Fruit fly (Drosophila melanogaster) whole organism, embryonic: ENCODE data around the gene CG42268.

Experiments
- Antp ChIP-seq: fragments of 200-800 bp; sonication (Bioruptor generic); optimal IDR thresholded peaks from 3 replicates; lab custom pipeline; 2016; ENCODE audit warnings: missing biosample characterization, missing genetic modification characterization
- Bdp1 ChIP-seq: fragments of 200-800 bp; sonication (Bioruptor generic); optimal IDR thresholded peaks from 3 replicates; lab custom pipeline; 2016; ENCODE audit warnings: missing biosample characterization, missing genetic modification characterization
- CG10654 ChIP-seq: fragments of 200-800 bp; sonication (Bioruptor generic); optimal IDR thresholded peaks from 2 replicates; lab custom pipeline; 2016; ENCODE audit warnings: missing biosample characterization, missing genetic modification characterization
- CG10979 ChIP-seq: fragments of 200-800 bp; sonication (Bioruptor generic); optimal IDR thresholded peaks from 2 replicates; lab custom pipeline; 2018; ENCODE audit warnings: missing biosample characterization, mild to moderate bottlenecking, missing genetic modification characterization, moderate library complexity
- CG11560 ChIP-seq: fragments of 200-800 bp; sonication (Bioruptor generic); IDR thresholded peaks from 3 replicates; pipeline ENCODE4 v1.3.6; 2022; ENCODE audit warnings: missing biosample characterization, missing genetic modification characterization
- CG12104 ChIP-seq: fragments of 200-800 bp; sonication (Bioruptor generic); optimal IDR thresholded peaks from 3 replicates; lab custom pipeline; 2016; ENCODE audit warnings: missing biosample characterization, missing genetic modification characterization
- CG13775 ChIP-seq: fragments of 200-800 bp; sonication (Bioruptor generic); optimal IDR thresholded peaks from 3 replicates; lab custom pipeline; 2017; ENCODE audit warnings: missing biosample characterization, mild to moderate bottlenecking, missing genetic modification characterization
- CG13894 ChIP-seq: fragments of 200-800 bp; sonication (Bioruptor generic); optimal IDR thresholded peaks from 3 replicates; lab custom pipeline; 2018; ENCODE audit warnings: missing biosample characterization, mild to moderate bottlenecking, missing genetic modification characterization, moderate library complexity
- CG14014 ChIP-seq: fragments of 200-800 bp; sonication (Bioruptor generic); IDR thresholded peaks from 2 replicates; pipeline ENCODE4 v1.3.6; 2022; ENCODE audit warnings: missing biosample characterization, missing genetic modification characterization
- CG14441 ChIP-seq: fragments of 200-800 bp; sonication (Bioruptor generic); IDR thresholded peaks from 2 replicates; pipeline ENCODE4 v1.3.6; 2022; ENCODE audit warnings: missing biosample characterization, missing genetic modification characterization
- CG1529 ChIP-seq: fragments of 200-800 bp; sonication (Bioruptor generic); optimal IDR thresholded peaks from 3 replicates; lab custom pipeline; 2018; ENCODE audit warnings: missing biosample characterization, missing genetic modification characterization
- CG15601 ChIP-seq: fragments of 200-800 bp; sonication (Bioruptor generic); optimal IDR thresholded peaks from 3 replicates; lab custom pipeline; 2019; ENCODE audit warnings: missing biosample characterization, mild to moderate bottlenecking, missing genetic modification characterization, moderate library complexity
- CG17829 ChIP-seq: fragments of 200-800 bp; optimal IDR thresholded peaks from 2 replicates; lab custom pipeline; 2019; ENCODE audit warnings: missing biosample characterization, mild to moderate bottlenecking, missing genetic modification characterization, moderate library complexity
- CG1832 ChIP-seq: fragments of 200-800 bp; sonication (Bioruptor generic); optimal IDR thresholded peaks from 2 replicates; lab custom pipeline; 2017; ENCODE audit warnings: missing biosample characterization, mild to moderate bottlenecking, missing genetic modification characterization, inconsistent platforms
- CG32772 ChIP-seq: fragments of 200-800 bp; sonication (Bioruptor generic); IDR thresholded peaks from 2 replicates; pipeline ENCODE4 v1.3.6; 2022; ENCODE audit warnings: missing biosample characterization, missing genetic modification characterization
- CG3995 ChIP-seq: fragments of 200-800 bp; sonication (Bioruptor generic); optimal IDR thresholded peaks from 3 replicates; lab custom pipeline; 2016; ENCODE audit warnings: missing biosample characterization, missing genetic modification characterization
- CG4730 ChIP-seq: fragments of 200-800 bp; sonication (Bioruptor generic); IDR thresholded peaks from 2 replicates; pipeline ENCODE4 v1.3.6; 2022; ENCODE audit warnings: missing biosample characterization, missing genetic modification characterization
- CG6272 ChIP-seq: fragments of 200-800 bp; sonication (Bioruptor generic); IDR thresholded peaks from 2 replicates; pipeline ENCODE4 v1.3.6; 2022; ENCODE audit warnings: missing biosample characterization, missing genetic modification characterization
- CG7372 ChIP-seq: fragments of 200-800 bp; sonication (Bioruptor generic); IDR thresholded peaks from 2 replicates; pipeline ENCODE4 v1.3.6; 2022; ENCODE audit warnings: missing biosample characterization, missing genetic modification characterization
- CG8359 ChIP-seq: fragments of 200-800 bp; sonication (Bioruptor generic); optimal IDR thresholded peaks from 2 replicates; lab custom pipeline; 2017; ENCODE audit warnings: missing biosample characterization, mild to moderate bottlenecking, missing genetic modification characterization, borderline replicate concordance
- CG8944 ChIP-seq: fragments of 200-800 bp; sonication (Bioruptor generic); optimal IDR thresholded peaks from 3 replicates; lab custom pipeline; 2016; ENCODE audit warnings: missing biosample characterization, missing genetic modification characterization
- CG9437 ChIP-seq: fragments of 200-800 bp; sonication (Bioruptor generic); optimal IDR thresholded peaks from 2 replicates; lab custom pipeline; 2018; ENCODE audit warnings: missing biosample characterization, mild to moderate bottlenecking, missing genetic modification characterization
- CG9817 ChIP-seq: fragments of 200-800 bp; sonication (Bioruptor generic); optimal IDR thresholded peaks from 2 replicates; lab custom pipeline; 2018; ENCODE audit warnings: missing biosample characterization, mild to moderate bottlenecking, missing genetic modification characterization, moderate library complexity
- CG9876 ChIP-seq: fragments of 200-800 bp; sonication (Bioruptor generic); optimal IDR thresholded peaks from 2 replicates; lab custom pipeline; 2016; ENCODE audit warnings: missing biosample characterization, missing genetic modification characterization
- HHEX ChIP-seq: fragments of 200-800 bp; sonication (Bioruptor generic); optimal IDR thresholded peaks from 3 replicates; lab custom pipeline; 2017; ENCODE audit warnings: missing biosample characterization, mild to moderate bottlenecking, missing genetic modification characterization, missing genetic modification reagents
- Jarid2 ChIP-seq: fragments of 200-800 bp; sonication (Bioruptor generic); optimal IDR thresholded peaks from 3 replicates; lab custom pipeline; 2017; ENCODE audit warnings: mild to moderate bottlenecking, missing biosample characterization, missing genetic modification reagents, missing genetic modification characterization
- Mad ChIP-seq: fragments of 200-800 bp; sonication (Bioruptor generic); optimal IDR thresholded peaks from 2 replicates; lab custom pipeline; 2016; ENCODE audit warnings: missing biosample characterization, missing genetic modification characterization
- NFAT ChIP-seq: fragments of 200-800 bp; sonication (Bioruptor generic); IDR thresholded peaks from 2 replicates; pipeline ENCODE4 v1.3.6; 2022; ENCODE audit warnings: missing biosample characterization, missing genetic modification characterization
- Optix ChIP-seq: fragments of 200-800 bp; sonication (Bioruptor generic); IDR thresholded peaks from 3 replicates; pipeline ENCODE4 v1.3.6; 2022; ENCODE audit warnings: missing biosample characterization, missing genetic modification characterization
- Sox102F ChIP-seq: fragments of 200-800 bp; sonication (Bioruptor generic); optimal IDR thresholded peaks from 2 replicates; lab custom pipeline; 2018; ENCODE audit warnings: missing biosample characterization, mild to moderate bottlenecking, missing genetic modification characterization, moderate library complexity
- Spps ChIP-seq: fragments of 200-800 bp; sonication (Bioruptor generic); optimal IDR thresholded peaks from 2 replicates; lab custom pipeline; 2018; ENCODE audit warnings: missing biosample characterization, mild to moderate bottlenecking, missing genetic modification characterization
- Vsx1 ChIP-seq: fragments of 200-800 bp; sonication (Bioruptor generic); optimal IDR thresholded peaks from 2 replicates; lab custom pipeline; 2017; ENCODE audit warnings: missing biosample characterization, mild to moderate bottlenecking, missing genetic modification characterization, missing genetic modification reagents
- ab ChIP-seq: fragments of 200-800 bp; sonication (Bioruptor generic); optimal IDR thresholded peaks from 2 replicates; lab custom pipeline; 2016; ENCODE audit warnings: missing biosample characterization, missing genetic modification characterization
- en ChIP-seq: fragments of 200-800 bp; sonication (Bioruptor generic); optimal IDR thresholded peaks from 2 replicates; lab custom pipeline; 2016; ENCODE audit warnings: missing biosample characterization, missing genetic modification characterization
- grn ChIP-seq: fragments of 200-800 bp; sonication (Bioruptor generic); optimal IDR thresholded peaks from 3 replicates; lab custom pipeline; 2017; ENCODE audit warnings: missing biosample characterization, missing genetic modification characterization
- gsb ChIP-seq: fragments of 200-800 bp; sonication (Bioruptor generic); IDR thresholded peaks from 2 replicates; pipeline ENCODE4 v1.3.6; 2022; ENCODE audit warnings: missing biosample characterization, missing genetic modification characterization
- insv ChIP-seq, 2 experiments: fragments of 200-800 bp; sonication (Bioruptor generic); optimal IDR thresholded peaks; 3 replicates each; lab custom pipeline; 2016 to 2018; ENCODE audit warnings: missing biosample characterization in 2 of 2, missing genetic modification characterization in 2 of 2
- inv ChIP-seq: fragments of 200-800 bp; sonication (Bioruptor generic); IDR thresholded peaks from 2 replicates; pipeline ENCODE4 v1.3.6; 2022; ENCODE audit warnings: missing biosample characterization, missing genetic modification characterization; ENCODE audit not compliant: partially characterized antibody
- jing ChIP-seq: fragments of 200-800 bp; sonication (Bioruptor generic); optimal IDR thresholded peaks from 2 replicates; lab custom pipeline; 2018; ENCODE audit warnings: missing biosample characterization, mild to moderate bottlenecking, missing genetic modification characterization
- mld ChIP-seq: fragments of 200-800 bp; sonication (Bioruptor generic); IDR thresholded peaks from 3 replicates; pipeline ENCODE4 v1.3.6; 2022; ENCODE audit warnings: missing biosample characterization, missing genetic modification characterization; ENCODE audit not compliant: partially characterized antibody
- oc ChIP-seq: fragments of 200-800 bp; sonication (Bioruptor generic); optimal IDR thresholded peaks from 2 replicates; lab custom pipeline; 2018; ENCODE audit warnings: missing biosample characterization, mild to moderate bottlenecking, missing genetic modification characterization, moderate library complexity
- peb ChIP-seq: fragments of 200-800 bp; sonication (Bioruptor generic); IDR thresholded peaks from 2 replicates; pipeline ENCODE4 v1.3.6; 2022; ENCODE audit warnings: missing biosample characterization, missing genetic modification characterization
- pros ChIP-seq: fragments of 200-800 bp; sonication (Bioruptor generic); optimal IDR thresholded peaks from 3 replicates; lab custom pipeline; 2019; ENCODE audit warnings: missing biosample characterization, mild to moderate bottlenecking, missing genetic modification characterization, moderate library complexity
- ro ChIP-seq: fragments of 200-800 bp; sonication (Bioruptor generic); IDR thresholded peaks from 2 replicates; pipeline ENCODE4 v1.3.6; 2022; ENCODE audit warnings: missing biosample characterization, missing genetic modification characterization
- slbo ChIP-seq: fragments of 200-800 bp; sonication (Bioruptor generic); IDR thresholded peaks from 2 replicates; pipeline ENCODE4 v1.3.6; 2022; ENCODE audit warnings: missing biosample characterization, missing genetic modification characterization
- slou ChIP-seq: fragments of 200-800 bp; sonication (Bioruptor generic); optimal IDR thresholded peaks from 3 replicates; lab custom pipeline; 2016; ENCODE audit warnings: missing biosample characterization, missing genetic modification characterization
- sob ChIP-seq: fragments of 200-800 bp; sonication (Bioruptor generic); IDR thresholded peaks from 2 replicates; pipeline ENCODE4 v1.3.6; 2022; ENCODE audit warnings: missing biosample characterization, missing genetic modification characterization
- trem ChIP-seq: fragments of 200-800 bp; optimal IDR thresholded peaks from 3 replicates; lab custom pipeline; 2019; ENCODE audit warnings: missing biosample characterization, mild to moderate bottlenecking, missing genetic modification characterization, moderate library complexity
- twi ChIP-seq: fragments of 200-800 bp; optimal IDR thresholded peaks from 2 replicates; lab custom pipeline; 2019; ENCODE audit warnings: missing biosample characterization, mild to moderate bottlenecking, missing genetic modification characterization, moderate library complexity
- vvl ChIP-seq: fragments of 200-800 bp; sonication (Bioruptor generic); IDR thresholded peaks from 2 replicates; pipeline ENCODE4 v1.3.6; 2022; ENCODE audit warnings: missing biosample characterization, missing genetic modification characterization

CG42268 gene

DNA sequence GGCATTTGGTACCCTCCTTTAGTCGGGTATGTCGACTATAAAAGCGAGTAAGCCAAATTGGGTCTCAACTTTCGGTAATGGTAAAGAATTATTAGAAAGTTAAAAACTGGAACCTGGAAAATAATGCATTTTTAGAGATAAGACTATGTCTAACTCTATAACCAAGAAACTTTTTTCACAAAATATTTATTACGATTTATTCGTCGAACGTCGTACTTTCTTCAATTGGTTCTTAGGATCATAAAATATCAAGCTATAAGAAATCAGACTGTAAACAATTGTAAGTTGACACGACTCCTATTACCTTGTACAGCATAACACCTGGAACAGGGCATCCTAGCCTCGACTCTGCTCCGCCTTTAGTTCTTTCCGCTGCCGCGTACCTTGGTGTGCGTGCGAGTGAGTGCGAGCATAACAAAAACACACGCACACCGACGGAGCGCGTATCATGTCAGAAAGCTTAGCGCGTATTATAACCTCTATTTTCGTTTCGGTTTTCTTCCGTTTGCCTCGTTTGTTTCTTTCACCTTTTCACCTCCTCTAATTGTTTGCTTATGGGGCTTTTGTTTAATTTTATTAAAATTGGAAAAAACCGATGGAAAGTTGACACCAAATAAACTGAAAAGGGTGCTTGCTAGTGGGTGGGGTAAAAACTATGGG is 67.2 kb downstream of the CG42268 start (continued):
- TF ChIP-seq CG14441 (GFP tag; lab: Robert Waterston, UW) (peak; percentile 88), CG6272 (GFP tag; lab: Robert Waterston, UW) (peak; percentile 79), twi (tag; lab: Kevin White, UChicago) (peak; percentile 91), Optix (GFP tag; lab: Robert Waterston, UW) (peak; percentile 86), CG13894 (tag; lab: Kevin White, UChicago) (peak; percentile 82), CG17829 (tag; lab: Kevin White, UChicago) (peak; percentile 94), Vsx1 (GFP tag; lab: Kevin White, UChicago) (peak; percentile 88), sob (GFP tag; lab: Robert Waterston, UW) (peak; percentile 92), mld (GFP tag; lab: Robert Waterston, UW) (no peak), Sox102F (GFP tag; lab: Kevin White, UChicago) (peak; percentile 93), jing (GFP tag; lab: Kevin White, UChicago) (peak; percentile 91), HHEX (peak; percentile 96), CG12104 (GFP tag; lab: Kevin White, UChicago) (peak; percentile 98), pros (peak; percentile 31), ab (GFP tag; lab: Kevin White, UChicago) (peak; percentile 88), CG13775 (GFP tag; lab: Kevin White, UChicago) (peak; percentile 97), insv (GFP tag; optimal IDR thresholded peaks at IDR 0.05; lab: Kevin White, UChicago) (peak; percentile 61 to 67), CG15601 (tag; lab: Kevin White, UChicago) (peak; percentile 93), CG10654 (peak; percentile 92), trem (tag; lab: Kevin White, UChicago) (peak; percentile 78), CG1832 (GFP tag; lab: Kevin White, UChicago) (peak; percentile 48), CG8944 (GFP tag; lab: Kevin White, UChicago) (peak; percentile 96), slbo (GFP tag; lab: Robert Waterston, UW) (peak; percentile 89), Mad (GFP tag; lab: Kevin White, UChicago) (peak; percentile 94), inv (GFP tag; lab: Robert Waterston, UW) (no peak), peb (GFP tag; lab: Robert Waterston, UW) (peak; percentile 84), CG8359 (GFP tag; lab: Kevin White, UChicago) (peak; percentile 86), CG1529 (peak; percentile 96), CG32772 (GFP tag; lab: Robert Waterston, UW) (peak; percentile 86), Jarid2 (peak; percentile 86), Bdp1 (GFP tag; lab: Kevin White, UChicago) (peak; percentile 90), NFAT (GFP tag; lab: Robert Waterston, UW) (peak; percentile 76), CG14014 (GFP tag; lab: Robert Waterston, UW) (peak; percentile 86), oc (peak; percentile 33), CG4730 (GFP tag; lab: Robert Waterston, UW) (peak; percentile 86), gsb (GFP tag; lab: Robert Waterston, UW) (peak; percentile 70), CG9817 (peak; percentile 92), Spps (tag; lab: Kevin White, UChicago) (peak; percentile 86), en (GFP tag; lab: Kevin White, UChicago) (peak; percentile 94), CG11560 (tag; lab: Robert Waterston, UW) (peak; percentile 78), vvl (GFP tag; lab: Robert Waterston, UW) (peak; percentile 84), slou (peak; percentile 95), Antp (GFP tag; lab: Kevin White, UChicago) (peak; percentile 97), grn (GFP tag; lab: Kevin White, UChicago) (peak; percentile 62), CG9437 (GFP tag; lab: Kevin White, UChicago) (peak; percentile 95), CG7372 (GFP tag; lab: Robert Waterston, UW) (peak; percentile 87), CG10979 (tag; lab: Kevin White, UChicago) (peak; percentile 97), CG9876 (peak; percentile 95), ro (GFP tag; lab: Robert Waterston, UW) (peak; percentile 73; the same call in 1 of the 2 replicates), CG3995 (peak; percentile 76)
